Fruit fly (Drosophila melanogaster) whole organism, embryonic: ENCODE data around the gene Tpr2.

Experiments used
- ATbp ChIP-seq: fragments of 200-800 bp; sonication (Bioruptor generic); optimal IDR thresholded peaks from 2 replicates; lab custom pipeline; 2017; ENCODE audit warnings: missing biosample characterization, mild to moderate bottlenecking, missing genetic modification characterization, missing genetic modification reagents
- Abd-B ChIP-seq: fragments of 200-800 bp; sonication (Bioruptor generic); optimal IDR thresholded peaks from 2 replicates; lab custom pipeline; 2018; ENCODE audit warnings: missing biosample characterization, mild to moderate bottlenecking, missing genetic modification characterization, moderate library complexity
- Atf6 ChIP-seq: fragments of 200-800 bp; sonication (Bioruptor generic); IDR thresholded peaks from 2 replicates; pipeline ENCODE4 v1.3.6; 2022; ENCODE audit warnings: missing biosample characterization, missing genetic modification characterization
- CG10431 ChIP-seq: fragments of 200-800 bp; sonication (Bioruptor generic); optimal IDR thresholded peaks from 3 replicates; lab custom pipeline; 2018; ENCODE audit warnings: missing biosample characterization, mild to moderate bottlenecking, missing genetic modification characterization
- CG13296 ChIP-seq: fragments of 200-800 bp; sonication (Bioruptor generic); optimal IDR thresholded peaks from 3 replicates; lab custom pipeline; 2018; ENCODE audit warnings: missing biosample characterization, mild to moderate bottlenecking, missing genetic modification characterization
- CG13624 ChIP-seq: fragments of 200-800 bp; sonication (Bioruptor generic); optimal IDR thresholded peaks from 2 replicates; lab custom pipeline; 2016; ENCODE audit warnings: missing biosample characterization, missing genetic modification characterization
- CG14710 ChIP-seq: fragments of 200-800 bp; sonication (Bioruptor generic); optimal IDR thresholded peaks from 3 replicates; lab custom pipeline; 2019; ENCODE audit warnings: missing biosample characterization, mild to moderate bottlenecking, missing genetic modification characterization, moderate library complexity
- CG15514 ChIP-seq: fragments of 200-800 bp; sonication (Bioruptor generic); optimal IDR thresholded peaks from 3 replicates; lab custom pipeline; 2017; ENCODE audit warnings: missing biosample characterization, missing genetic modification characterization, mild to moderate bottlenecking, moderate library complexity, missing genetic modification reagents
- CG1602 ChIP-seq: fragments of 200-800 bp; sonication (Bioruptor generic); optimal IDR thresholded peaks from 3 replicates; lab custom pipeline; 2016; ENCODE audit warnings: missing biosample characterization, missing genetic modification characterization
- CG16815 ChIP-seq: fragments of 200-800 bp; sonication (Bioruptor generic); optimal IDR thresholded peaks from 3 replicates; lab custom pipeline; 2017; ENCODE audit warnings: missing biosample characterization, mild to moderate bottlenecking, missing genetic modification characterization
- CG2120 ChIP-seq: fragments of 200-800 bp; sonication (Bioruptor generic); optimal IDR thresholded peaks from 3 replicates; lab custom pipeline; 2016; ENCODE audit warnings: missing biosample characterization, missing genetic modification characterization
- CG2712 ChIP-seq: fragments of 200-800 bp; optimal IDR thresholded peaks from 3 replicates; lab custom pipeline; 2019; ENCODE audit warnings: missing biosample characterization, mild to moderate bottlenecking, missing genetic modification characterization, moderate library complexity
- CG33213 ChIP-seq: fragments of 200-800 bp; sonication (Bioruptor generic); optimal IDR thresholded peaks from 3 replicates; lab custom pipeline; 2016; ENCODE audit warnings: missing biosample characterization, missing genetic modification characterization
- CG7745 ChIP-seq: fragments of 200-800 bp; sonication (Bioruptor generic); optimal IDR thresholded peaks from 2 replicates; lab custom pipeline; 2018; ENCODE audit warnings: missing biosample characterization, mild to moderate bottlenecking, missing genetic modification characterization, moderate library complexity
- D19A ChIP-seq: fragments of 200-800 bp; optimal IDR thresholded peaks from 3 replicates; lab custom pipeline; 2019; ENCODE audit warnings: missing biosample characterization, mild to moderate bottlenecking, missing genetic modification characterization, moderate library complexity
- Doc2 ChIP-seq: fragments of 200-800 bp; sonication (Bioruptor generic); IDR thresholded peaks from 2 replicates; pipeline ENCODE4 v1.3.6; 2022; ENCODE audit warnings: missing biosample characterization, missing genetic modification characterization
- Dp ChIP-seq: fragments of 200-800 bp; sonication (Bioruptor generic); optimal IDR thresholded peaks from 2 replicates; lab custom pipeline; 2018; ENCODE audit warnings: missing biosample characterization, mild to moderate bottlenecking, missing genetic modification characterization, moderate library complexity
- Dref ChIP-seq: fragments of 200-800 bp; sonication (Bioruptor generic); IDR thresholded peaks from 2 replicates; pipeline ENCODE4 v1.3.6; 2022; ENCODE audit warnings: missing biosample characterization, missing genetic modification characterization
- ERR ChIP-seq: fragments of 200-800 bp; sonication (Bioruptor generic); optimal IDR thresholded peaks from 2 replicates; lab custom pipeline; 2016; ENCODE audit warnings: missing biosample characterization, missing genetic modification characterization
- HLH54F ChIP-seq: fragments of 200-800 bp; sonication (Bioruptor generic); optimal IDR thresholded peaks from 3 replicates; lab custom pipeline; 2016; ENCODE audit warnings: missing biosample characterization, missing genetic modification characterization
- Hr39 ChIP-seq: fragments of >200 bp; optimal IDR thresholded peaks from 2 replicates; lab custom pipeline; 2017
- Lim3 ChIP-seq: fragments of 200-800 bp; sonication (Bioruptor generic); IDR thresholded peaks from 2 replicates; pipeline ENCODE4 v1.3.6; 2022; ENCODE audit warnings: missing biosample characterization, missing genetic modification characterization
- Max ChIP-seq: fragments of 200-800 bp; sonication (Bioruptor generic); optimal IDR thresholded peaks from 2 replicates; lab custom pipeline; 2016; ENCODE audit warnings: missing biosample characterization, mild to moderate bottlenecking, missing genetic modification characterization
- Mes4 ChIP-seq: fragments of 200-800 bp; sonication (Bioruptor generic); optimal IDR thresholded peaks from 2 replicates; lab custom pipeline; 2016; ENCODE audit warnings: missing biosample characterization, missing genetic modification characterization
- Nf-YB ChIP-seq: fragments of 200-800 bp; sonication (Bioruptor generic); optimal IDR thresholded peaks from 3 replicates; lab custom pipeline; 2019; ENCODE audit warnings: missing biosample characterization, mild to moderate bottlenecking, missing genetic modification characterization, moderate library complexity
- Ptx1 ChIP-seq: fragments of 200-800 bp; sonication (Bioruptor generic); IDR thresholded peaks from 2 replicates; pipeline ENCODE4 v1.3.6; 2022; ENCODE audit warnings: missing biosample characterization, missing genetic modification characterization
- Stat92E ChIP-seq, 3 experiments: fragments of >200 bp in 2 of 3; fragments of 200-800 bp in 1 of 3; sonication (Bioruptor generic) in 1 of 3; optimal IDR thresholded peaks; 2 replicates each; lab custom pipeline; 2017 to 2019; ENCODE audit warnings: missing biosample characterization in 3 of 3, missing genetic modification characterization in 3 of 3, mild to moderate bottlenecking in 1 of 3, moderate library complexity in 1 of 3
- al ChIP-seq: fragments of 200-800 bp; sonication (Bioruptor generic); IDR thresholded peaks from 2 replicates; pipeline ENCODE4 v1.3.6; 2022; ENCODE audit warnings: missing biosample characterization, missing genetic modification characterization
- bab2 ChIP-seq: fragments of 200-800 bp; sonication (Bioruptor generic); optimal IDR thresholded peaks from 2 replicates; lab custom pipeline; 2016; ENCODE audit warnings: missing biosample characterization, missing genetic modification characterization
- ci ChIP-seq: fragments of 200-800 bp; sonication (Bioruptor generic); IDR thresholded peaks from 3 replicates; pipeline ENCODE4 v1.3.6; 2022; ENCODE audit warnings: missing biosample characterization, missing genetic modification characterization
- croc ChIP-seq: fragments of 200-800 bp; sonication (Bioruptor generic); conservative IDR thresholded peaks from 3 replicates; pipeline ENCODE4 v1.3.6; 2022; ENCODE audit warnings: missing biosample characterization, missing genetic modification characterization
- crp ChIP-seq, 2 experiments: fragments of 200-800 bp; sonication (Bioruptor generic); optimal IDR thresholded peaks; 2 replicates in 1 of 2; 3 replicates in 1 of 2; lab custom pipeline; 2017; ENCODE audit warnings: missing biosample characterization in 2 of 2, missing genetic modification characterization in 2 of 2, mild to moderate bottlenecking in 1 of 2, moderate library complexity in 1 of 2
- disco-r ChIP-seq: fragments of 200-800 bp; sonication (Bioruptor generic); optimal IDR thresholded peaks from 2 replicates; lab custom pipeline; 2016; ENCODE audit warnings: missing biosample characterization, missing genetic modification characterization
- fd102C ChIP-seq: fragments of 200-800 bp; sonication (Bioruptor generic); optimal IDR thresholded peaks from 2 replicates; lab custom pipeline; 2018; ENCODE audit warnings: missing biosample characterization, mild to moderate bottlenecking, missing genetic modification characterization, moderate library complexity
- ftz-f1 ChIP-seq: fragments of 200-800 bp; sonication (Bioruptor generic); optimal IDR thresholded peaks from 2 replicates; lab custom pipeline; 2016; ENCODE audit warnings: missing biosample characterization, missing genetic modification characterization
- gfzf ChIP-seq: fragments of 200-800 bp; sonication (Bioruptor generic); optimal IDR thresholded peaks from 2 replicates; lab custom pipeline; 2016; ENCODE audit warnings: missing biosample characterization, mild to moderate bottlenecking, missing genetic modification characterization, moderate library complexity
- hkb ChIP-seq, 2 experiments: fragments of 200-800 bp in 1 of 2; fragments of >200 bp in 1 of 2; sonication (Bioruptor generic) in 1 of 2; IDR thresholded peaks in 1 of 2; optimal IDR thresholded peaks in 1 of 2; 2 replicates each; pipeline versions ENCODE4 v1.3.6 to Lab custom; 2017 to 2022; ENCODE audit warnings: missing biosample characterization in 1 of 2, missing genetic modification characterization in 1 of 2
- jumu ChIP-seq: fragments of 200-800 bp; sonication (Bioruptor generic); optimal IDR thresholded peaks from 3 replicates; lab custom pipeline; 2016; ENCODE audit warnings: missing biosample characterization, missing genetic modification characterization
- lilli ChIP-seq: fragments of 200-800 bp; sonication (Bioruptor generic); optimal IDR thresholded peaks from 3 replicates; lab custom pipeline; 2016; ENCODE audit warnings: missing biosample characterization, missing genetic modification characterization
- mam ChIP-seq: fragments of 200-800 bp; sonication (Bioruptor generic); optimal IDR thresholded peaks from 3 replicates; lab custom pipeline; 2016; ENCODE audit warnings: missing biosample characterization, missing genetic modification characterization
- nerfin-1 ChIP-seq: fragments of 200-800 bp; sonication (Bioruptor generic); optimal IDR thresholded peaks from 3 replicates; lab custom pipeline; 2019; ENCODE audit warnings: missing biosample characterization, mild to moderate bottlenecking, missing genetic modification characterization, moderate library complexity
- phol ChIP-seq: fragments of 200-800 bp; sonication (Bioruptor generic); optimal IDR thresholded peaks from 3 replicates; lab custom pipeline; 2018; ENCODE audit warnings: missing biosample characterization, mild to moderate bottlenecking, missing genetic modification characterization, moderate library complexity
- pita ChIP-seq: fragments of 200-800 bp; sonication (Bioruptor generic); optimal IDR thresholded peaks from 2 replicates; lab custom pipeline; 2017; ENCODE audit warnings: missing biosample characterization, mild to moderate bottlenecking, missing genetic modification characterization
- ro ChIP-seq: fragments of 200-800 bp; sonication (Bioruptor generic); IDR thresholded peaks from 2 replicates; pipeline ENCODE4 v1.3.6; 2022; ENCODE audit warnings: missing biosample characterization, missing genetic modification characterization
- slbo ChIP-seq: fragments of 200-800 bp; sonication (Bioruptor generic); IDR thresholded peaks from 2 replicates; pipeline ENCODE4 v1.3.6; 2022; ENCODE audit warnings: missing biosample characterization, missing genetic modification characterization
- tll ChIP-seq, 2 experiments: fragments of 200-800 bp in 1 of 2; fragments of >200 bp in 1 of 2; sonication (Bioruptor generic) in 1 of 2; optimal IDR thresholded peaks; 2 replicates each; lab custom pipeline; 2017 to 2019; ENCODE audit warnings: missing biosample characterization in 2 of 2, missing genetic modification characterization in 2 of 2, mild to moderate bottlenecking in 1 of 2, moderate library complexity in 1 of 2
- toy ChIP-seq: fragments of 200-800 bp; sonication (Bioruptor generic); IDR thresholded peaks from 2 replicates; pipeline ENCODE4 v1.3.6; 2022; ENCODE audit warnings: missing biosample characterization, missing genetic modification characterization
- zfh1 ChIP-seq: fragments of 200-800 bp; sonication (Bioruptor generic); IDR thresholded peaks from 3 replicates; pipeline ENCODE4 v1.3.6; 2022; ENCODE audit warnings: missing biosample characterization, missing genetic modification characterization
- zfh2 ChIP-seq: fragments of 200-800 bp; sonication (Bioruptor generic); optimal IDR thresholded peaks from 2 replicates; lab custom pipeline; 2016; ENCODE audit warnings: missing biosample characterization, missing genetic modification characterization

The Tpr2 gene

dm6 chr2L:16491123-16491751 lies at the start of gene Tpr2:
Tpr2 (plus strand) TSS chr2L:16491540.
- peak; percentile 34 for TF ChIP-seq Mes4 (GFP tag; lab: Kevin White, UChicago)
- TF ChIP-seq CG10431 (GFP tag; lab: Kevin White, UChicago), result peak; percentile 66
- peak; percentile 44 for TF ChIP-seq bab2
- peak; percentile 69 for TF ChIP-seq CG2120 (GFP tag; lab: Kevin White, UChicago)
- peak; percentile 25; the same call in 1 of the 3 replicates for TF ChIP-seq croc (GFP tag; lab: Robert Waterston, UW)
- TF ChIP-seq CG13624 (GFP tag; lab: Kevin White, UChicago), result peak; percentile 43
- TF ChIP-seq Atf6, result peak; percentile 66
- peak; percentile 59 for TF ChIP-seq gfzf (GFP tag; lab: Kevin White, UChicago)
- TF ChIP-seq tll (GFP tag; optimal IDR thresholded peaks at IDR 0.05; lab: Kevin White, UChicago), result peak in 1 of 2 experiments; percentile 61
- TF ChIP-seq Lim3, result no peak
- peak; percentile 42 for TF ChIP-seq mam (GFP tag; lab: Kevin White, UChicago)
- no peak for TF ChIP-seq ATbp (GFP tag; lab: Kevin White, UChicago)
- peak; percentile 39 for TF ChIP-seq CG7745
- no peak for TF ChIP-seq zfh1 (GFP tag; lab: Robert Waterston, UW)
- TF ChIP-seq Nf-YB (GFP tag; lab: Kevin White, UChicago), result peak; percentile 48
- TF ChIP-seq crp (GFP tag; optimal IDR thresholded peaks at IDR 0.05; lab: Kevin White, UChicago), result peak; percentile 100
- TF ChIP-seq Max (GFP tag; lab: Kevin White, UChicago), result peak; percentile 87
- peak; percentile 33 for TF ChIP-seq ERR (GFP tag; lab: Kevin White, UChicago)
- peak; percentile 67 for TF ChIP-seq phol (tag; lab: Kevin White, UChicago)
- TF ChIP-seq CG14710, result peak; percentile 84
- TF ChIP-seq CG33213, result peak; percentile 58
- peak; percentile 23 for TF ChIP-seq nerfin-1
- TF ChIP-seq zfh2 (GFP tag; lab: Kevin White, UChicago), result peak; percentile 11
- peak; percentile 54 for TF ChIP-seq HLH54F (GFP tag; lab: Kevin White, UChicago)
- TF ChIP-seq Stat92E (GFP tag; optimal IDR thresholded peaks at IDR 0.05; lab: Kevin White, UChicago), result peak in 1 of 3 experiments; percentile 75
- peak; percentile 74 for TF ChIP-seq hkb (optimal IDR thresholded peaks at IDR 0.05; lab: Kevin White, UChicago)
- no peak for TF ChIP-seq hkb (GFP tag; IDR thresholded peaks at IDR 0.05; lab: Robert Waterston, UW)
- TF ChIP-seq toy (GFP tag; lab: Robert Waterston, UW), result no peak
- TF ChIP-seq ro (GFP tag; lab: Robert Waterston, UW), result no peak
- peak; percentile 75 for TF ChIP-seq ci
- peak; percentile 52; the same call in 1 of the 2 replicates for TF ChIP-seq slbo (GFP tag; lab: Robert Waterston, UW)
- TF ChIP-seq CG15514, result peak; percentile 78
- TF ChIP-seq Dp (GFP tag; lab: Kevin White, UChicago), result peak; percentile 73
- peak; percentile 91 for TF ChIP-seq pita (GFP tag; lab: Kevin White, UChicago)
- TF ChIP-seq CG16815 (GFP tag; lab: Kevin White, UChicago), result peak; percentile 4
- TF ChIP-seq lilli (GFP tag; lab: Kevin White, UChicago), result peak; percentile 73
- TF ChIP-seq Abd-B (GFP tag; lab: Kevin White, UChicago), result no peak
- peak; percentile 40 for TF ChIP-seq D19A (tag; lab: Kevin White, UChicago)
- peak; percentile 50 for TF ChIP-seq CG13296 (GFP tag; lab: Kevin White, UChicago)
- TF ChIP-seq Dref (GFP tag; lab: Robert Waterston, UW), result peak; percentile 73
- TF ChIP-seq Ptx1, result peak; percentile 62
- TF ChIP-seq Hr39 (lab: Kevin White, UChicago), result no peak
- 0 out of 2 replicates have a peak, but pooled peaks have one; percentile 16 for TF ChIP-seq al (GFP tag; lab: Robert Waterston, UW)
- TF ChIP-seq CG2712 (tag; lab: Kevin White, UChicago), result peak; percentile 74
- TF ChIP-seq CG1602 (GFP tag; lab: Kevin White, UChicago), result peak; percentile 17
- TF ChIP-seq disco-r, result peak; percentile 49
- no peak for TF ChIP-seq Doc2 (GFP tag; lab: Robert Waterston, UW)
- no peak for TF ChIP-seq ftz-f1 (GFP tag; lab: Kevin White, UChicago)
- TF ChIP-seq fd102C, result peak; percentile 33
- TF ChIP-seq jumu (GFP tag; lab: Kevin White, UChicago), result peak; percentile 42
